Worm (Caenorhabditis elegans): ENCODE data around the gene rpc-11.

The rpc-11 gene

ce11 chrIV:1408718-1409117, 1.1 kb downstream of the rpc-11 start:
- no peak for TF ChIP-seq egl-43 (GFP tag; IDR thresholded peaks at IDR 0.05)
- no peak for TF ChIP-seq Y75B8A.6 (GFP tag; IDR thresholded peaks at IDR 0.05)
- 0 out of 2 replicates have a peak, but pooled peaks have one; percentile 42 for TF ChIP-seq F44E2.7 (GFP tag; IDR thresholded peaks at IDR 0.05)
- peak; percentile 61 for TF ChIP-seq aha-1 (tag)
- no peak for TF ChIP-seq mdt-29 (GFP tag; IDR thresholded peaks at IDR 0.05)
- TF ChIP-seq ceh-28 (tag; optimal IDR thresholded peaks at IDR 0.05), result peak; percentile 93
- TF ChIP-seq mxl-3 (GFP tag; optimal IDR thresholded peaks at IDR 0.05), result no peak
- no peak for TF ChIP-seq sdz-12 (GFP tag; optimal IDR thresholded peaks at IDR 0.05)

ce11 chrIV:1408137-1408536, 1.7 kb downstream of the rpc-11 start:
- TF ChIP-seq sdz-12 (GFP tag; optimal IDR thresholded peaks at IDR 0.05), result no peak
- TF ChIP-seq ama-1 (optimal IDR thresholded peaks at IDR 0.05), result no peak
- TF ChIP-seq ceh-28 (tag; optimal IDR thresholded peaks at IDR 0.05), result peak; percentile 82
- TF ChIP-seq F44E2.7 (GFP tag; IDR thresholded peaks at IDR 0.05), result 0 out of 2 replicates have a peak, but pooled peaks have one; percentile 41
- no peak for TF ChIP-seq rbr-2 (tag; optimal IDR thresholded peaks at IDR 0.05)
- no peak for TF ChIP-seq ceh-44 (GFP tag; IDR thresholded peaks at IDR 0.05)

ce11 chrIV:1407507-1407906, 2.3 kb downstream of the rpc-11 start:
- TF ChIP-seq ceh-28 (tag; optimal IDR thresholded peaks at IDR 0.05), result peak; percentile 68
- TF ChIP-seq egl-43 (GFP tag; IDR thresholded peaks at IDR 0.05), result no peak

ce11 chrIV:1407049-1407448, 2.8 kb downstream of the rpc-11 start:
- peak; percentile 11; the same call in 1 of the 2 replicates for TF ChIP-seq lin-38 (GFP tag; IDR thresholded peaks at IDR 0.05)
- TF ChIP-seq aha-1 (tag), result peak; percentile 94
- TF ChIP-seq Y75B8A.6 (GFP tag; IDR thresholded peaks at IDR 0.05), result no peak

ce11 chrIV:1406267-1406666, 3.6 kb downstream of the rpc-11 start, which contains the start of gene spp-31:
TSS of gene spp-31 (plus strand) at chrIV:1406567.
- TF ChIP-seq snpc-4 (tag; optimal IDR thresholded peaks at IDR 0.05) (no peak), dmd-6 (GFP tag; IDR thresholded peaks at IDR 0.05) (no peak), D1046.2 (GFP tag; IDR thresholded peaks at IDR 0.05) (no peak), Y105C5A.15 (GFP tag; IDR thresholded peaks at IDR 0.05) (no peak), lim-7 (GFP tag; IDR thresholded peaks at IDR 0.05) (no peak), set-16 (GFP tag; IDR thresholded peaks at IDR 0.05) (no peak), F26F4.8 (GFP tag; conservative IDR thresholded peaks at IDR 0.05) (no peak), madf-5 (GFP tag; IDR thresholded peaks at IDR 0.05) (no peak), zip-2 (tag; optimal IDR thresholded peaks at IDR 0.05) (no peak), ztf-11 (tag; optimal IDR thresholded peaks at IDR 0.05) (no peak), unc-39 (tag; optimal IDR thresholded peaks at IDR 0.05) (no peak), nhr-48 (tag; optimal IDR thresholded peaks at IDR 0.05) (no peak), lin-29 (GFP tag; IDR thresholded peaks at IDR 0.05) (no peak), pqm-1 (tag; optimal IDR thresholded peaks at IDR 0.05) (no peak), lsy-2 (tag; optimal IDR thresholded peaks at IDR 0.05) (no peak), F37D6.2 (tag; optimal IDR thresholded peaks at IDR 0.05) (no peak), fkh-10 (GFP tag; optimal IDR thresholded peaks at IDR 0.05) (no peak), spr-3 (GFP tag; optimal IDR thresholded peaks at IDR 0.05) (no peak), ZK546.5 (tag; optimal IDR thresholded peaks at IDR 0.05) (no peak), daf-8 (GFP tag; IDR thresholded peaks at IDR 0.05) (no peak)

ce11 chrIV:1405780-1406179, 4.1 kb downstream of the rpc-11 start:
- TF ChIP-seq tag-97 (GFP tag; IDR thresholded peaks at IDR 0.05) (no peak), Y48G9A.11 (GFP tag; IDR thresholded peaks at IDR 0.05) (no peak), ceh-44 (GFP tag; IDR thresholded peaks at IDR 0.05) (no peak), php-3 (GFP tag; IDR thresholded peaks at IDR 0.05) (no peak), hlh-11 (tag; optimal IDR thresholded peaks at IDR 0.05) (peak; percentile 23), lsy-2 (tag; optimal IDR thresholded peaks at IDR 0.05) (peak in 1 of 2 experiments; percentile 3), ZK337.2 (GFP tag; IDR thresholded peaks at IDR 0.05) (no peak), ceh-62 (tag; optimal IDR thresholded peaks at IDR 0.05) (no peak), unc-39 (tag; optimal IDR thresholded peaks at IDR 0.05) (no peak), nhr-6 (tag; optimal IDR thresholded peaks at IDR 0.05) (no peak), hlh-30 (tag; optimal IDR thresholded peaks at IDR 0.05; ENCODE audit: insufficient read depth) (no peak), sdz-12 (GFP tag; optimal IDR thresholded peaks at IDR 0.05) (no peak), mdt-29 (GFP tag; IDR thresholded peaks at IDR 0.05) (no peak), mes-2 (tag; optimal IDR thresholded peaks at IDR 0.05; ENCODE audit: poor library complexity, severe bottlenecking) (no peak), nhr-25 (tag; optimal IDR thresholded peaks at IDR 0.05; ENCODE audit: borderline replicate concordance, insufficient read depth) (no peak), ceh-20 (GFP tag; IDR thresholded peaks at IDR 0.05) (no peak), egl-43 (GFP tag; IDR thresholded peaks at IDR 0.05) (no peak), aha-1 (tag) (peak; percentile 36)
